Fruit fly (Drosophila melanogaster) whole organism, embryonic: ENCODE results near the gene Rab9Fb.

Source experiments
- BEAF-32 ChIP-seq: fragments of 200-800 bp; sonication (Bioruptor generic); optimal IDR thresholded peaks from 3 replicates; lab custom pipeline; 2017; ENCODE audit warnings: missing biosample characterization, missing genetic modification characterization, mild to moderate bottlenecking, moderate library complexity, missing genetic modification reagents
- BtbVII ChIP-seq: fragments of 200-800 bp; sonication (Bioruptor generic); optimal IDR thresholded peaks from 3 replicates; lab custom pipeline; 2017; ENCODE audit warnings: missing biosample characterization, mild to moderate bottlenecking, missing genetic modification characterization
- CG10462 ChIP-seq: fragments of 200-800 bp; sonication (Bioruptor generic); optimal IDR thresholded peaks from 2 replicates; lab custom pipeline; 2016; ENCODE audit warnings: missing biosample characterization, missing genetic modification characterization
- CG12659 ChIP-seq: fragments of 200-800 bp; sonication (Bioruptor generic); optimal IDR thresholded peaks from 3 replicates; lab custom pipeline; 2017; ENCODE audit warnings: mild to moderate bottlenecking, missing biosample characterization, missing genetic modification reagents, missing genetic modification characterization
- CG13775 ChIP-seq: fragments of 200-800 bp; sonication (Bioruptor generic); optimal IDR thresholded peaks from 3 replicates; lab custom pipeline; 2017; ENCODE audit warnings: missing biosample characterization, mild to moderate bottlenecking, missing genetic modification characterization
- CG13894 ChIP-seq: fragments of 200-800 bp; sonication (Bioruptor generic); optimal IDR thresholded peaks from 3 replicates; lab custom pipeline; 2018; ENCODE audit warnings: missing biosample characterization, mild to moderate bottlenecking, missing genetic modification characterization, moderate library complexity
- CG14050 ChIP-seq: fragments of 200-800 bp; sonication (Bioruptor generic); IDR thresholded peaks from 3 replicates; pipeline ENCODE4 v1.3.6; 2022; ENCODE audit warnings: missing biosample characterization, missing genetic modification characterization
- CG14965 ChIP-seq: fragments of 200-800 bp; sonication (Bioruptor generic); optimal IDR thresholded peaks from 2 replicates; lab custom pipeline; 2016; ENCODE audit warnings: missing biosample characterization, missing genetic modification characterization, borderline replicate concordance
- CG1603 ChIP-seq: fragments of 200-800 bp; sonication (Bioruptor generic); optimal IDR thresholded peaks from 2 replicates; lab custom pipeline; 2019; ENCODE audit warnings: missing biosample characterization, mild to moderate bottlenecking, missing genetic modification characterization, moderate library complexity
- CG1647 ChIP-seq: fragments of 200-800 bp; sonication (Bioruptor generic); optimal IDR thresholded peaks from 3 replicates; lab custom pipeline; 2016; ENCODE audit warnings: missing biosample characterization, missing genetic modification characterization
- CG16813 ChIP-seq: fragments of 200-800 bp; sonication (Bioruptor generic); IDR thresholded peaks from 3 replicates; pipeline ENCODE4 v1.3.6; 2022; ENCODE audit warnings: missing biosample characterization, missing genetic modification characterization; ENCODE audit not compliant: partially characterized antibody
- CG18619 ChIP-seq: fragments of 200-800 bp; sonication (Bioruptor generic); optimal IDR thresholded peaks from 3 replicates; lab custom pipeline; 2017; ENCODE audit warnings: missing biosample characterization, mild to moderate bottlenecking, missing genetic modification characterization
- CG2199 ChIP-seq: fragments of 200-800 bp; sonication (Bioruptor generic); IDR thresholded peaks from 3 replicates; pipeline ENCODE4 v1.3.6; 2022; ENCODE audit warnings: missing biosample characterization, missing genetic modification characterization
- CG32532 ChIP-seq: fragments of 200-800 bp; sonication (Bioruptor generic); IDR thresholded peaks from 2 replicates; pipeline ENCODE4 v1.3.6; 2022; ENCODE audit warnings: missing biosample characterization, missing genetic modification characterization
- CG33557 ChIP-seq: fragments of 200-800 bp; sonication (Bioruptor generic); optimal IDR thresholded peaks from 2 replicates; lab custom pipeline; 2019; ENCODE audit warnings: missing biosample characterization, mild to moderate bottlenecking, missing genetic modification characterization, moderate library complexity
- CG34224 ChIP-seq: fragments of 200-800 bp; sonication (Bioruptor generic); IDR thresholded peaks from 3 replicates; pipeline ENCODE4 v1.3.6; 2022; ENCODE audit warnings: missing biosample characterization, missing genetic modification characterization; ENCODE audit not compliant: partially characterized antibody
- CG6689 ChIP-seq: fragments of 200-800 bp; sonication (Bioruptor generic); IDR thresholded peaks from 2 replicates; pipeline ENCODE4 v1.3.6; 2022; ENCODE audit warnings: missing biosample characterization, missing genetic modification characterization
- CG7556 ChIP-seq: fragments of 200-800 bp; sonication (Bioruptor generic); optimal IDR thresholded peaks from 2 replicates; lab custom pipeline; 2017; ENCODE audit warnings: missing biosample characterization, mild to moderate bottlenecking, missing genetic modification characterization
- CG7839 ChIP-seq: fragments of 200-800 bp; sonication (Bioruptor generic); optimal IDR thresholded peaks from 3 replicates; lab custom pipeline; 2018; ENCODE audit warnings: missing biosample characterization, mild to moderate bottlenecking, missing genetic modification characterization, moderate library complexity
- CG8388 ChIP-seq: fragments of 200-800 bp; sonication (Bioruptor generic); optimal IDR thresholded peaks from 2 replicates; lab custom pipeline; 2019; ENCODE audit warnings: missing biosample characterization, mild to moderate bottlenecking, missing genetic modification characterization, moderate library complexity
- H15 ChIP-seq: fragments of 200-800 bp; sonication (Bioruptor generic); IDR thresholded peaks from 3 replicates; pipeline ENCODE4 v1.3.6; 2022; ENCODE audit warnings: missing biosample characterization, missing genetic modification characterization
- HHEX ChIP-seq: fragments of 200-800 bp; sonication (Bioruptor generic); optimal IDR thresholded peaks from 3 replicates; lab custom pipeline; 2017; ENCODE audit warnings: missing biosample characterization, mild to moderate bottlenecking, missing genetic modification characterization, missing genetic modification reagents
- HLH3B ChIP-seq: fragments of 200-800 bp; sonication (Bioruptor generic); IDR thresholded peaks from 2 replicates; pipeline ENCODE4 v1.3.6; 2022; ENCODE audit warnings: missing biosample characterization, missing genetic modification characterization
- HmgD ChIP-seq: fragments of 200-800 bp; sonication (Bioruptor generic); optimal IDR thresholded peaks from 3 replicates; lab custom pipeline; 2016; ENCODE audit warnings: missing biosample characterization, missing genetic modification characterization
- Lim3 ChIP-seq: fragments of 200-800 bp; sonication (Bioruptor generic); IDR thresholded peaks from 2 replicates; pipeline ENCODE4 v1.3.6; 2022; ENCODE audit warnings: missing biosample characterization, missing genetic modification characterization
- Nf-YA ChIP-seq: fragments of 200-800 bp; sonication (Bioruptor generic); IDR thresholded peaks from 2 replicates; pipeline ENCODE4 v1.3.6; 2022; ENCODE audit warnings: missing biosample characterization, missing genetic modification characterization
- Sry-δ ChIP-seq: fragments of 200-800 bp; sonication (Bioruptor generic); optimal IDR thresholded peaks from 2 replicates; lab custom pipeline; 2016; ENCODE audit warnings: missing biosample characterization, missing genetic modification characterization
- Trl ChIP-seq, 3 experiments: fragments of >200 bp in 2 of 3; fragments of 200-800 bp in 1 of 3; sonication (Bioruptor generic) in 1 of 3; optimal IDR thresholded peaks; 2 replicates in 1 of 3; 3 replicates in 2 of 3; lab custom pipeline; 2016 to 2017; ENCODE audit warnings: missing biosample characterization in 1 of 3, missing genetic modification characterization in 1 of 3
- ato ChIP-seq: fragments of 200-800 bp; sonication (Bioruptor generic); IDR thresholded peaks from 2 replicates; pipeline ENCODE4 v1.3.6; 2022; ENCODE audit warnings: missing biosample characterization, missing genetic modification characterization; ENCODE audit not compliant: partially characterized antibody
- bigmax ChIP-seq: fragments of 200-800 bp; sonication (Bioruptor generic); optimal IDR thresholded peaks from 2 replicates; lab custom pipeline; 2018; ENCODE audit warnings: missing biosample characterization, mild to moderate bottlenecking, missing genetic modification characterization
- bowl ChIP-seq: fragments of 200-800 bp; sonication (Bioruptor generic); IDR thresholded peaks from 2 replicates; pipeline ENCODE4 v1.3.6; 2022; ENCODE audit warnings: missing biosample characterization, missing genetic modification characterization
- caup ChIP-seq: fragments of 200-800 bp; sonication (Bioruptor generic); optimal IDR thresholded peaks from 3 replicates; lab custom pipeline; 2017; ENCODE audit warnings: missing biosample characterization, mild to moderate bottlenecking, missing genetic modification characterization, moderate library complexity; ENCODE audit not compliant: severe bottlenecking
- chm ChIP-seq: fragments of 200-800 bp; sonication (Bioruptor generic); IDR thresholded peaks from 2 replicates; pipeline ENCODE4 v1.3.6; 2022; ENCODE audit warnings: missing biosample characterization, missing genetic modification characterization
- crp ChIP-seq, 2 experiments: fragments of 200-800 bp; sonication (Bioruptor generic); optimal IDR thresholded peaks; 2 replicates in 1 of 2; 3 replicates in 1 of 2; lab custom pipeline; 2017; ENCODE audit warnings: missing biosample characterization in 2 of 2, missing genetic modification characterization in 2 of 2, mild to moderate bottlenecking in 1 of 2, moderate library complexity in 1 of 2
- ems ChIP-seq: fragments of 200-800 bp; sonication (Bioruptor generic); optimal IDR thresholded peaks from 3 replicates; lab custom pipeline; 2016; ENCODE audit warnings: missing biosample characterization, missing genetic modification characterization
- fd102C ChIP-seq: fragments of 200-800 bp; sonication (Bioruptor generic); optimal IDR thresholded peaks from 2 replicates; lab custom pipeline; 2018; ENCODE audit warnings: missing biosample characterization, mild to moderate bottlenecking, missing genetic modification characterization, moderate library complexity
- fd3F ChIP-seq: fragments of 200-800 bp; sonication (Bioruptor generic); optimal IDR thresholded peaks from 2 replicates; lab custom pipeline; 2018; ENCODE audit warnings: missing biosample characterization, mild to moderate bottlenecking, missing genetic modification characterization, moderate library complexity
- gcm2 ChIP-seq: fragments of 200-800 bp; sonication (Bioruptor generic); optimal IDR thresholded peaks from 2 replicates; lab custom pipeline; 2016; ENCODE audit warnings: missing biosample characterization, missing genetic modification characterization
- gfzf ChIP-seq: fragments of 200-800 bp; sonication (Bioruptor generic); optimal IDR thresholded peaks from 2 replicates; lab custom pipeline; 2016; ENCODE audit warnings: missing biosample characterization, mild to moderate bottlenecking, missing genetic modification characterization, moderate library complexity
- hb ChIP-seq: fragments of 200-800 bp; sonication (Bioruptor generic); IDR thresholded peaks from 3 replicates; pipeline ENCODE4 v1.3.6; 2022; ENCODE audit warnings: missing biosample characterization, missing genetic modification characterization; ENCODE audit not compliant: partially characterized antibody
- nerfin-1 ChIP-seq: fragments of 200-800 bp; sonication (Bioruptor generic); optimal IDR thresholded peaks from 3 replicates; lab custom pipeline; 2019; ENCODE audit warnings: missing biosample characterization, mild to moderate bottlenecking, missing genetic modification characterization, moderate library complexity
- org-1 ChIP-seq: fragments of 200-800 bp; sonication (Bioruptor generic); optimal IDR thresholded peaks from 2 replicates; lab custom pipeline; 2017; ENCODE audit warnings: missing biosample characterization, missing genetic modification characterization
- phol ChIP-seq: fragments of 200-800 bp; sonication (Bioruptor generic); optimal IDR thresholded peaks from 3 replicates; lab custom pipeline; 2018; ENCODE audit warnings: missing biosample characterization, mild to moderate bottlenecking, missing genetic modification characterization, moderate library complexity
- pros ChIP-seq: fragments of 200-800 bp; sonication (Bioruptor generic); optimal IDR thresholded peaks from 3 replicates; lab custom pipeline; 2019; ENCODE audit warnings: missing biosample characterization, mild to moderate bottlenecking, missing genetic modification characterization, moderate library complexity
- pzg ChIP-seq: fragments of 200-800 bp; sonication (Bioruptor generic); optimal IDR thresholded peaks from 3 replicates; lab custom pipeline; 2018; ENCODE audit warnings: missing biosample characterization, mild to moderate bottlenecking, missing genetic modification characterization, moderate library complexity
- ro ChIP-seq: fragments of 200-800 bp; sonication (Bioruptor generic); IDR thresholded peaks from 2 replicates; pipeline ENCODE4 v1.3.6; 2022; ENCODE audit warnings: missing biosample characterization, missing genetic modification characterization
- scrt ChIP-seq: fragments of 200-800 bp; sonication (Bioruptor generic); optimal IDR thresholded peaks from 2 replicates; lab custom pipeline; 2018; ENCODE audit warnings: missing biosample characterization, mild to moderate bottlenecking, missing genetic modification characterization, moderate library complexity
- seq ChIP-seq: fragments of 200-800 bp; sonication (Bioruptor generic); IDR thresholded peaks from 2 replicates; pipeline ENCODE4 v1.3.6; 2022; ENCODE audit warnings: missing biosample characterization, missing genetic modification characterization
- yki ChIP-seq: fragments of >200 bp; optimal IDR thresholded peaks from 3 replicates; lab custom pipeline; 2018

Rab9Fb gene

DNA sequence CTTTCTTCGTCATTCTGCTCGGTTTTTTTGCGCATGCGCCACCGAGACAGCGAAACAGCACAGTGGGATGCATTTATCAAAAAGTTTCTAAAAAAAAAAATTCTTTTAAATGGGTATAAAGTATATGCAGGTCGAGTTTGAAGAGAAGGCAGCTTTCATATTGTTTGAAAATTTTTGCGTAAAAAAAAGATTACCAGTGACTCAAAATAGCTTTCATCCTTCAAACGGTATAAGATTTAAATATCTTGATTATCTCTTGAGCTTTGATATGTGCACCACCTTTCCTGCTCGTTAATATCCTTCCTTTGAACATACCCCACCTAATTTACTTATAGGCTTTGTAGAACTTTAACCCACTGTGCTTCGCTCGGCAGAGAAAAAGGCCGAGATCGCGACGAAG, 47.2 kb downstream of the Rab9Fb start (continued):
- TF ChIP-seq Lim3 (GFP tag; lab: Robert Waterston, UW) (no peak), yki (lab: Kevin White, UChicago) (no peak), CG13775 (peak; percentile 64), BEAF-32 (GFP tag; lab: Kevin White, UChicago) (no peak), CG34224 (GFP tag; lab: Robert Waterston, UW) (no peak), seq (GFP tag; lab: Robert Waterston, UW) (peak; percentile 64), hb (GFP tag; lab: Robert Waterston, UW) (no peak), fd102C (GFP tag; lab: Kevin White, UChicago) (peak; percentile 23), phol (tag; lab: Kevin White, UChicago) (peak; percentile 78), CG16813 (GFP tag; lab: Robert Waterston, UW) (no peak), CG14050 (GFP tag; lab: Robert Waterston, UW) (no peak; the same call in 2 of the 3 replicates), CG1603 (peak; percentile 27), CG7839 (tag; lab: Kevin White, UChicago) (peak; percentile 79), ems (GFP tag; lab: Kevin White, UChicago) (peak; percentile 53), gfzf (GFP tag; lab: Kevin White, UChicago) (no peak), pros (GFP tag; lab: Kevin White, UChicago) (peak; percentile 5), scrt (peak; percentile 6), HHEX (GFP tag; lab: Kevin White, UChicago) (peak; percentile 74), pzg (GFP tag; lab: Kevin White, UChicago) (no peak), bigmax (no peak), ro (GFP tag; lab: Robert Waterston, UW) (no peak), BtbVII (GFP tag; lab: Kevin White, UChicago) (peak; percentile 54), CG12659 (peak; percentile 56), bowl (no peak), nerfin-1 (tag; lab: Kevin White, UChicago) (peak; percentile 54), Trl (optimal IDR thresholded peaks at IDR 0.05; lab: Kevin White, UChicago) (no peak), Trl (GFP tag; optimal IDR thresholded peaks at IDR 0.05; lab: Kevin White, UChicago) (peak; percentile 70), org-1 (GFP tag; lab: Kevin White, UChicago) (peak; percentile 57), fd3F (GFP tag; lab: Kevin White, UChicago) (peak; percentile 16), CG32532 (GFP tag; lab: Robert Waterston, UW) (no peak; the same call in 1 of the 2 replicates), CG33557 (GFP tag; lab: Kevin White, UChicago) (peak; percentile 50), crp (GFP tag; optimal IDR thresholded peaks at IDR 0.05; lab: Kevin White, UChicago) (peak in 1 of 2 experiments; percentile 4), CG8388 (GFP tag; lab: Kevin White, UChicago) (peak; percentile 58), CG2199 (0 out of 3 replicates have a peak, but pooled peaks have one; percentile 21), HmgD (GFP tag; lab: Kevin White, UChicago) (no peak), CG13894 (tag; lab: Kevin White, UChicago) (no peak), ato (GFP tag; lab: Robert Waterston, UW) (no peak), H15 (GFP tag; lab: Robert Waterston, UW) (0 out of 3 replicates have a peak, but pooled peaks have one; percentile 27), Nf-YA (GFP tag; lab: Robert Waterston, UW) (peak; percentile 30; the same call in 1 of the 2 replicates), chm (GFP tag; lab: Robert Waterston, UW) (no peak), CG14965 (GFP tag; lab: Kevin White, UChicago) (peak; percentile 36), CG18619 (peak; percentile 21), HLH3B (GFP tag; lab: Robert Waterston, UW) (peak; percentile 43; the same call in 1 of the 2 replicates), CG7556 (GFP tag; lab: Kevin White, UChicago) (peak; percentile 79), gcm2 (GFP tag; lab: Kevin White, UChicago) (no peak), CG1647 (GFP tag; lab: Kevin White, UChicago) (peak; percentile 56), Sry-δ (GFP tag; lab: Kevin White, UChicago) (peak; percentile 8), caup (GFP tag; lab: Kevin White, UChicago) (peak; percentile 23), CG6689 (GFP tag; lab: Robert Waterston, UW) (peak; percentile 44), CG10462 (peak; percentile 50)
